Worm (Caenorhabditis elegans) whole organism, late embryonic: Measurements from ENCODE around the gene C01G10.18.

Source experiments
- C38D4.7 ChIP-seq: fragments of 200-800 bp; sonication (Bioruptor generic); optimal IDR thresholded peaks from 2 replicates; lab custom pipeline; 2018; ENCODE audit warnings: mild to moderate bottlenecking, missing genetic modification characterization, moderate library complexity, missing compliant biosample characterization
- T23F11.4 ChIP-seq: fragments of 200-800 bp; sonication (Bioruptor generic); optimal IDR thresholded peaks from 2 replicates; lab custom pipeline; 2018; ENCODE audit warnings: mild to moderate bottlenecking, missing genetic modification characterization, missing compliant biosample characterization
- Y22D7AL.16 ChIP-seq: sonication (generic microtip); optimal IDR thresholded peaks from 2 replicates; lab custom pipeline; 2016; ENCODE audit warnings: missing genetic modification characterization, missing compliant biosample characterization
- ahr-1 ChIP-seq: sonication (generic microtip); optimal IDR thresholded peaks from 2 replicates; lab custom pipeline; 2016; ENCODE audit warnings: missing genetic modification characterization, missing compliant biosample characterization
- ceh-14 ChIP-seq: sonication (generic microtip); optimal IDR thresholded peaks from 2 replicates; lab custom pipeline; 2016; ENCODE audit warnings: missing genotype, missing genetic modification characterization, missing compliant biosample characterization
- ceh-22 ChIP-seq: sonication (generic microtip); optimal IDR thresholded peaks from 2 replicates; lab custom pipeline; 2017; ENCODE audit warnings: missing biosample characterization, missing genetic modification characterization
- ceh-30 ChIP-seq: fragments of 150-350 bp; optimal IDR thresholded peaks from 2 replicates; lab custom pipeline; 2014; ENCODE audit warnings: missing biosample characterization, missing genetic modification characterization
- ceh-31 ChIP-seq: sonication (generic microtip); optimal IDR thresholded peaks from 2 replicates; lab custom pipeline; 2016; ENCODE audit warnings: missing genetic modification characterization, missing compliant biosample characterization
- ceh-34 ChIP-seq: sonication (generic microtip); optimal IDR thresholded peaks from 2 replicates; lab custom pipeline; 2016; ENCODE audit warnings: mild to moderate bottlenecking, missing genetic modification characterization, missing compliant biosample characterization
- ceh-45 ChIP-seq: fragments of 200-800 bp; sonication (Bioruptor generic); IDR thresholded peaks from 2 replicates; pipeline ENCODE4 v1.3.6; 2022; ENCODE audit warnings: missing genetic modification reagents, missing genetic modification characterization, missing compliant biosample characterization
- ceh-48 ChIP-seq: sonication (generic microtip); optimal IDR thresholded peaks from 2 replicates; lab custom pipeline; 2016; ENCODE audit warnings: missing genetic modification characterization, inconsistent platforms, missing compliant biosample characterization
- che-1 ChIP-seq: sonication (generic microtip); optimal IDR thresholded peaks from 2 replicates; lab custom pipeline; 2016; ENCODE audit warnings: mild to moderate bottlenecking, missing genetic modification characterization, missing compliant biosample characterization
- dve-1 ChIP-seq: sonication (generic microtip); optimal IDR thresholded peaks from 2 replicates; lab custom pipeline; 2017; ENCODE audit warnings: antibody characterized with exemption, mild to moderate bottlenecking, missing genetic modification characterization, missing compliant biosample characterization
- elt-4 ChIP-seq: sonication (generic microtip); optimal IDR thresholded peaks from 2 replicates; lab custom pipeline; 2016; ENCODE audit warnings: missing genetic modification characterization, missing compliant biosample characterization
- ets-4 ChIP-seq: sonication (generic microtip); optimal IDR thresholded peaks from 2 replicates; lab custom pipeline; 2016; ENCODE audit warnings: missing genetic modification characterization, missing compliant biosample characterization
- fax-1 ChIP-seq: sonication (generic microtip); optimal IDR thresholded peaks from 2 replicates; lab custom pipeline; 2016; ENCODE audit warnings: missing genotype, missing genetic modification characterization, missing compliant biosample characterization
- fkh-10 ChIP-seq: fragments of 150-350 bp; optimal IDR thresholded peaks from 2 replicates; lab custom pipeline; 2014; ENCODE audit warnings: missing biosample characterization, missing genetic modification reagents, missing genetic modification characterization
- gmeb-2 ChIP-seq: sonication (generic microtip); optimal IDR thresholded peaks from 2 replicates; lab custom pipeline; 2016; ENCODE audit warnings: missing genetic modification characterization, inconsistent platforms, missing compliant biosample characterization
- hlh-13 ChIP-seq: fragments of 200-800 bp; sonication (Bioruptor generic); optimal IDR thresholded peaks from 2 replicates; lab custom pipeline; 2018; ENCODE audit warnings: mild to moderate bottlenecking, missing genetic modification characterization, missing compliant biosample characterization
- hlh-15 ChIP-seq: sonication (generic microtip); optimal IDR thresholded peaks from 2 replicates; lab custom pipeline; 2016; ENCODE audit warnings: missing genetic modification characterization, missing compliant biosample characterization
- hlh-30 ChIP-seq: sonication (generic microtip); optimal IDR thresholded peaks from 2 replicates; lab custom pipeline; 2017; ENCODE audit warnings: antibody characterized with exemption, missing genetic modification characterization, missing compliant biosample characterization; ENCODE audit not compliant: insufficient read depth
- hlh-6 ChIP-seq: sonication (generic microtip); optimal IDR thresholded peaks from 2 replicates; lab custom pipeline; 2016; ENCODE audit warnings: missing genotype, missing genetic modification characterization, missing compliant biosample characterization
- hlh-8 ChIP-seq: sonication (generic microtip); optimal IDR thresholded peaks from 2 replicates; lab custom pipeline; 2016; ENCODE audit warnings: missing genotype, missing genetic modification characterization, missing compliant biosample characterization
- mec-3 ChIP-seq: sonication (generic microtip); optimal IDR thresholded peaks from 2 replicates; lab custom pipeline; 2016; ENCODE audit warnings: borderline replicate concordance, missing genetic modification characterization, missing compliant biosample characterization
- nhr-11 ChIP-seq: fragments of 150-350 bp; optimal IDR thresholded peaks from 2 replicates; lab custom pipeline; 2014; ENCODE audit warnings: missing biosample characterization, missing genetic modification characterization
- nhr-232 ChIP-seq: sonication (generic microtip); optimal IDR thresholded peaks from 2 replicates; lab custom pipeline; 2016; ENCODE audit warnings: missing genetic modification characterization, missing compliant biosample characterization
- npax-4 ChIP-seq: sonication (generic microtip); optimal IDR thresholded peaks from 2 replicates; lab custom pipeline; 2016; ENCODE audit warnings: missing genetic modification characterization, missing compliant biosample characterization
- odd-2 ChIP-seq: sonication (generic microtip); optimal IDR thresholded peaks from 2 replicates; lab custom pipeline; 2017; ENCODE audit warnings: antibody characterized with exemption, mild to moderate bottlenecking, missing genetic modification characterization, missing compliant biosample characterization
- pag-3 ChIP-seq: sonication (generic microtip); optimal IDR thresholded peaks from 2 replicates; lab custom pipeline; 2016; ENCODE audit warnings: missing compliant biosample characterization, missing genetic modification characterization, borderline replicate concordance
- pat-9 ChIP-seq: fragments of 200-800 bp; sonication (Bioruptor generic); optimal IDR thresholded peaks from 2 replicates; lab custom pipeline; 2018; ENCODE audit warnings: mild to moderate bottlenecking, missing genetic modification characterization, moderate library complexity, missing compliant biosample characterization
- pax-1 ChIP-seq: fragments of 150-350 bp; optimal IDR thresholded peaks from 2 replicates; lab custom pipeline; 2014; ENCODE audit warnings: missing biosample characterization, missing genetic modification characterization
- pha-2 ChIP-seq: sonication (generic microtip); optimal IDR thresholded peaks from 2 replicates; lab custom pipeline; 2017; ENCODE audit warnings: mild to moderate bottlenecking, missing genetic modification characterization, missing compliant biosample characterization
- pha-4 ChIP-seq: fragments of 150-350 bp; optimal IDR thresholded peaks from 2 replicates; lab custom pipeline; 2018; ENCODE audit warnings: missing biosample characterization, missing genetic modification reagents, missing genetic modification characterization
- pqm-1 ChIP-seq: sonication (generic microtip); optimal IDR thresholded peaks from 2 replicates; lab custom pipeline; 2016; ENCODE audit warnings: missing genetic modification characterization, missing compliant biosample characterization
- pros-1 ChIP-seq: fragments of 150-350 bp; optimal IDR thresholded peaks from 2 replicates; lab custom pipeline; 2014; ENCODE audit warnings: missing biosample characterization, missing genetic modification reagents, missing genetic modification characterization
- ref-2 ChIP-seq: sonication (generic microtip); optimal IDR thresholded peaks from 2 replicates; lab custom pipeline; 2016; ENCODE audit warnings: missing genetic modification characterization, missing compliant biosample characterization
- rnt-1 ChIP-seq: sonication (generic microtip); optimal IDR thresholded peaks from 2 replicates; lab custom pipeline; 2016; ENCODE audit warnings: missing genetic modification characterization, missing compliant biosample characterization
- sdc-2 ChIP-seq: sonication (generic microtip); optimal IDR thresholded peaks from 2 replicates; lab custom pipeline; 2016; ENCODE audit warnings: missing genotype, missing genetic modification characterization, missing compliant biosample characterization
- tbx-2 ChIP-seq: sonication (generic microtip); optimal IDR thresholded peaks from 2 replicates; lab custom pipeline; 2016; ENCODE audit warnings: missing genetic modification characterization, missing compliant biosample characterization
- tbx-7 ChIP-seq: sonication (generic microtip); optimal IDR thresholded peaks from 2 replicates; lab custom pipeline; 2016; ENCODE audit warnings: missing genotype, missing genetic modification characterization, missing compliant biosample characterization
- ttx-3 ChIP-seq: sonication (generic microtip); optimal IDR thresholded peaks from 2 replicates; lab custom pipeline; 2016; ENCODE audit warnings: missing genetic modification reagents, missing genetic modification characterization, missing compliant biosample characterization
- unc-3 ChIP-seq, 2 experiments: fragments of 200-800 bp in 1 of 2; sonication (Bioruptor generic) in 1 of 2; sonication (generic microtip) in 1 of 2; conservative IDR thresholded peaks in 1 of 2; optimal IDR thresholded peaks in 1 of 2; 2 replicates each; pipeline versions ENCODE4 v1.3.6 to Lab custom; 2016 to 2022; ENCODE audit warnings: missing compliant biosample characterization in 2 of 2, missing genetic modification characterization in 2 of 2, missing genetic modification reagents in 1 of 2
- unc-42 ChIP-seq: sonication (generic microtip); optimal IDR thresholded peaks from 2 replicates; lab custom pipeline; 2016; ENCODE audit warnings: missing genotype, missing genetic modification characterization, missing compliant biosample characterization
- zip-5 ChIP-seq: sonication (generic microtip); optimal IDR thresholded peaks from 2 replicates; lab custom pipeline; 2016; ENCODE audit warnings: missing genetic modification characterization, missing compliant biosample characterization
- ztf-16 ChIP-seq: sonication (generic microtip); optimal IDR thresholded peaks from 2 replicates; lab custom pipeline; 2017; ENCODE audit warnings: missing genetic modification characterization, missing compliant biosample characterization

The C01G10.18 gene

ce11 chrV:15067165-15067564 is 21.3 kb downstream of the C01G10.18 start, which contains the start of gene C25D7.10:
TSS of gene C25D7.10 (plus strand) at chrV:15067465.
- TF ChIP-seq ttx-3 (tag; lab: Kevin White, UChicago) (no peak), ceh-22 (tag; lab: Kevin White, UChicago) (no peak), ceh-34 (tag; lab: Kevin White, UChicago) (no peak), fkh-10 (no peak), hlh-15 (no peak), hlh-13 (GFP tag; lab: Kevin White, UChicago) (no peak), Y22D7AL.16 (tag; lab: Kevin White, UChicago) (no peak)

ce11 chrV:15065837-15066348 is 22.6 kb downstream of the C01G10.18 start, which contains the start of gene otub-1:
TSS of gene otub-1 (plus strand) at chrV:15066298.
- TF ChIP-seq T23F11.4 (GFP tag; lab: Kevin White, UChicago) (no peak), tbx-7 (tag; lab: Kevin White, UChicago) (no peak), ceh-22 (tag; lab: Kevin White, UChicago) (no peak)

ce11 chrV:15065068-15065744 is 23.3 kb downstream of the C01G10.18 start, which contains the start of gene C25D7.9:
TSS of gene C25D7.9 (plus strand) at chrV:15065135.
- no peak for TF ChIP-seq ttx-3 (tag; lab: Kevin White, UChicago)
- no peak for TF ChIP-seq tbx-7 (tag; lab: Kevin White, UChicago)
- TF ChIP-seq mec-3 (tag; lab: Kevin White, UChicago): no peak
- no peak for TF ChIP-seq zip-5 (tag; lab: Kevin White, UChicago)
- TF ChIP-seq C38D4.7 (GFP tag; lab: Kevin White, UChicago): no peak
- TF ChIP-seq ceh-31 (tag; lab: Kevin White, UChicago): peak; percentile 65
- TF ChIP-seq npax-4 (tag; lab: Kevin White, UChicago): no peak
- no peak for TF ChIP-seq ahr-1 (tag; lab: Kevin White, UChicago)
- TF ChIP-seq ceh-30 (tag; lab: Kevin White, UChicago): no peak
- no peak for TF ChIP-seq pqm-1 (tag; lab: Kevin White, UChicago)
- no peak for TF ChIP-seq che-1 (tag; lab: Kevin White, UChicago)
- TF ChIP-seq hlh-30 (tag; lab: Kevin White, UChicago): no peak
- TF ChIP-seq ets-4 (tag; lab: Kevin White, UChicago): peak; percentile 61
- TF ChIP-seq Y22D7AL.16 (tag; lab: Kevin White, UChicago): no peak
- no peak for TF ChIP-seq fkh-10
- TF ChIP-seq hlh-8 (tag; lab: Kevin White, UChicago): no peak
- peak; percentile 90 for TF ChIP-seq ceh-48 (tag; lab: Kevin White, UChicago)
- TF ChIP-seq ceh-45: no peak
- TF ChIP-seq fax-1 (tag; lab: Kevin White, UChicago): no peak
- TF ChIP-seq odd-2 (tag; lab: Kevin White, UChicago): no peak
- peak; percentile 32 for TF ChIP-seq ceh-34 (tag; lab: Kevin White, UChicago)
- no peak for TF ChIP-seq rnt-1 (tag; lab: Kevin White, UChicago)
- TF ChIP-seq pros-1 (tag; lab: Kevin White, UChicago): no peak
- peak; percentile 40 for TF ChIP-seq tbx-2 (tag; lab: Kevin White, UChicago)
- TF ChIP-seq dve-1 (tag; lab: Kevin White, UChicago): no peak
- no peak for TF ChIP-seq pax-1
- TF ChIP-seq sdc-2 (tag; lab: Kevin White, UChicago): peak; percentile 20
- no peak for TF ChIP-seq ceh-22 (tag; lab: Kevin White, UChicago)
- TF ChIP-seq elt-4 (tag; lab: Kevin White, UChicago): no peak
- no peak for TF ChIP-seq pat-9 (tag; lab: Kevin White, UChicago)
- TF ChIP-seq ceh-14 (tag; lab: Kevin White, UChicago): no peak
- TF ChIP-seq nhr-11 (tag; lab: Kevin White, UChicago): no peak
- peak; percentile 47 for TF ChIP-seq unc-42 (tag; lab: Kevin White, UChicago)
- TF ChIP-seq pha-2 (tag; lab: Kevin White, UChicago): no peak
- TF ChIP-seq ztf-16 (tag; lab: Kevin White, UChicago): no peak
- peak; percentile 16 for TF ChIP-seq hlh-6 (tag; lab: Kevin White, UChicago)
- no peak for TF ChIP-seq pha-4 (tag; lab: Kevin White, UChicago)
- TF ChIP-seq unc-3 (GFP tag; conservative IDR thresholded peaks at IDR 0.05; lab: Robert Waterston, UW): no peak
- no peak for TF ChIP-seq unc-3 (tag; optimal IDR thresholded peaks at IDR 0.05; lab: Kevin White, UChicago)
- TF ChIP-seq nhr-232: no peak
- TF ChIP-seq T23F11.4 (GFP tag; lab: Kevin White, UChicago): no peak
- TF ChIP-seq pag-3 (tag; lab: Kevin White, UChicago): no peak
- no peak for TF ChIP-seq hlh-15
- no peak for TF ChIP-seq gmeb-2 (tag; lab: Kevin White, UChicago)
- TF ChIP-seq ref-2 (tag; lab: Kevin White, UChicago): peak; percentile 22
